Worm (Caenorhabditis elegans) whole organism, L2 larva: Measurements from ENCODE around the gene Y43F8C.7.

Experiments
- C34F6.9 ChIP-seq: fragments of 150-350 bp; optimal IDR thresholded peaks from 2 replicates; lab custom pipeline; 2014; ENCODE audit warnings: missing biosample characterization, missing genetic modification characterization
- F13H6.1 ChIP-seq: sonication (generic microtip); optimal IDR thresholded peaks from 2 replicates; lab custom pipeline; 2016; ENCODE audit warnings: missing genetic modification characterization, missing compliant biosample characterization
- R02D3.7 ChIP-seq: fragments of 150-350 bp; optimal IDR thresholded peaks from 2 replicates; lab custom pipeline; 2014; ENCODE audit warnings: missing biosample characterization, missing genetic modification characterization
- Y55F3AM.14 ChIP-seq: fragments of 200-800 bp; sonication (Bioruptor generic); optimal IDR thresholded peaks from 2 replicates; lab custom pipeline; 2018; ENCODE audit warnings: mild to moderate bottlenecking, missing genetic modification characterization, missing compliant biosample characterization
- ZK546.5 ChIP-seq: sonication (generic microtip); optimal IDR thresholded peaks from 2 replicates; lab custom pipeline; 2017; ENCODE audit warnings: missing biosample characterization, missing genetic modification characterization
- alr-1 ChIP-seq: fragments of 150-350 bp; optimal IDR thresholded peaks from 2 replicates; lab custom pipeline; 2014; ENCODE audit warnings: missing biosample characterization, missing genetic modification characterization
- aly-2 ChIP-seq: fragments of 150-350 bp; optimal IDR thresholded peaks from 2 replicates; lab custom pipeline; 2014; ENCODE audit warnings: missing biosample characterization, missing genetic modification characterization
- ama-1 ChIP-seq: fragments of 150-350 bp; optimal IDR thresholded peaks from 2 replicates; lab custom pipeline; 2018; ENCODE audit warnings: inconsistent platforms
- ceh-16 ChIP-seq: fragments of 150-350 bp; optimal IDR thresholded peaks from 2 replicates; lab custom pipeline; 2014; ENCODE audit warnings: missing biosample characterization, missing genetic modification characterization
- ceh-82 ChIP-seq: fragments of 150-350 bp; optimal IDR thresholded peaks from 2 replicates; lab custom pipeline; 2014; ENCODE audit warnings: missing biosample characterization, missing genetic modification characterization
- crh-2 ChIP-seq: sonication (generic microtip); optimal IDR thresholded peaks from 2 replicates; lab custom pipeline; 2017; ENCODE audit warnings: missing biosample characterization, missing genetic modification characterization
- dmd-4 ChIP-seq: sonication (generic microtip); optimal IDR thresholded peaks from 2 replicates; lab custom pipeline; 2017; ENCODE audit warnings: missing biosample characterization, missing genetic modification characterization
- egl-27 ChIP-seq: sonication (generic microtip); optimal IDR thresholded peaks from 3 replicates; lab custom pipeline; 2017; ENCODE audit warnings: missing biosample characterization, missing genetic modification reagents, missing genetic modification characterization
- elt-1 ChIP-seq: fragments of 150-350 bp; optimal IDR thresholded peaks from 2 replicates; lab custom pipeline; 2014; ENCODE audit warnings: missing biosample characterization, missing genetic modification characterization
- elt-3 ChIP-seq: sonication (generic microtip); optimal IDR thresholded peaks from 2 replicates; lab custom pipeline; 2017; ENCODE audit warnings: missing biosample characterization, missing genetic modification characterization
- fos-1 ChIP-seq: fragments of 150-350 bp; optimal IDR thresholded peaks from 2 replicates; lab custom pipeline; 2014; ENCODE audit warnings: missing biosample characterization, missing genetic modification characterization
- gmeb-1 ChIP-seq: fragments of 150-350 bp; optimal IDR thresholded peaks from 2 replicates; lab custom pipeline; 2014; ENCODE audit warnings: missing biosample characterization, missing genetic modification characterization
- lin-13 ChIP-seq: fragments of 150-350 bp; optimal IDR thresholded peaks from 2 replicates; lab custom pipeline; 2014; ENCODE audit warnings: missing biosample characterization, missing genetic modification reagents, missing genetic modification characterization
- lin-39 ChIP-seq: fragments of 150-350 bp; optimal IDR thresholded peaks from 2 replicates; lab custom pipeline; 2014; ENCODE audit warnings: missing biosample characterization, missing genetic modification reagents, missing genetic modification characterization
- lsy-2 ChIP-seq, 2 experiments: fragments of 150-350 bp in 1 of 2; sonication (generic microtip) in 1 of 2; optimal IDR thresholded peaks; 2 replicates each; lab custom pipeline; 2014 to 2017; ENCODE audit warnings: missing biosample characterization in 2 of 2, missing genetic modification characterization in 2 of 2
- mab-5 ChIP-seq: fragments of 150-350 bp; optimal IDR thresholded peaks from 2 replicates; lab custom pipeline; 2014; ENCODE audit warnings: missing biosample characterization, missing genetic modification characterization
- mdl-1 ChIP-seq, 2 experiments: fragments of 150-350 bp in 1 of 2; sonication (generic microtip) in 1 of 2; optimal IDR thresholded peaks; 2 replicates each; lab custom pipeline; 2017; ENCODE audit warnings: missing biosample characterization in 2 of 2, missing genetic modification characterization in 2 of 2
- nhr-10 ChIP-seq: sonication (generic microtip); optimal IDR thresholded peaks from 2 replicates; lab custom pipeline; 2017; ENCODE audit warnings: missing biosample characterization, missing genetic modification characterization
- nhr-12 ChIP-seq: fragments of 150-350 bp; optimal IDR thresholded peaks from 2 replicates; lab custom pipeline; 2014; ENCODE audit warnings: missing biosample characterization, missing genetic modification characterization
- nhr-6 ChIP-seq: fragments of 150-350 bp; optimal IDR thresholded peaks from 2 replicates; lab custom pipeline; 2014; ENCODE audit warnings: missing biosample characterization, missing genetic modification characterization
- nhr-77 ChIP-seq: fragments of 150-350 bp; optimal IDR thresholded peaks from 2 replicates; lab custom pipeline; 2014; ENCODE audit warnings: missing biosample characterization, missing genetic modification characterization
- sem-4 ChIP-seq: fragments of 150-350 bp; optimal IDR thresholded peaks from 2 replicates; lab custom pipeline; 2014; ENCODE audit warnings: missing biosample characterization, missing genetic modification reagents, missing genetic modification characterization
- skn-1 ChIP-seq: sonication (generic microtip); optimal IDR thresholded peaks from 2 replicates; lab custom pipeline; 2017; ENCODE audit warnings: missing biosample characterization, missing genetic modification characterization
- snpc-4 ChIP-seq: fragments of 150-350 bp; optimal IDR thresholded peaks from 2 replicates; lab custom pipeline; 2014; ENCODE audit warnings: missing biosample characterization, missing genetic modification characterization
- unc-39 ChIP-seq: fragments of 150-350 bp; optimal IDR thresholded peaks from 2 replicates; lab custom pipeline; 2014; ENCODE audit warnings: missing biosample characterization, missing genetic modification characterization
- unc-62 ChIP-seq: fragments of 150-350 bp; optimal IDR thresholded peaks from 2 replicates; lab custom pipeline; 2014; ENCODE audit warnings: missing biosample characterization, missing genetic modification reagents, missing genetic modification characterization
- ztf-11 ChIP-seq: sonication (generic microtip); optimal IDR thresholded peaks from 2 replicates; lab custom pipeline; 2017; ENCODE audit warnings: missing biosample characterization, missing genetic modification characterization
- ztf-4 ChIP-seq: fragments of 150-350 bp; optimal IDR thresholded peaks from 2 replicates; lab custom pipeline; 2014; ENCODE audit warnings: missing biosample characterization, missing genetic modification characterization

Y43F8C.7 gene

ce11 chrV:19691271-19691886, 47.5 kb upstream of the Y43F8C.7 start:
- TF ChIP-seq ztf-4 (no peak), nhr-12 (tag; lab: Kevin White, UChicago) (no peak), unc-62 (no peak), nhr-10 (tag; lab: Kevin White, UChicago) (no peak), dmd-4 (tag; lab: Kevin White, UChicago) (no peak), sem-4 (tag; lab: Kevin White, UChicago) (no peak), elt-3 (tag; lab: Kevin White, UChicago) (no peak), F13H6.1 (no peak)

- TF ChIP-seq Y55F3AM.14 (GFP tag; lab: Kevin White, UChicago): no peak
- TF ChIP-seq ceh-82: no peak
- no peak for TF ChIP-seq nhr-77 (tag; lab: Kevin White, UChicago)
- no peak for TF ChIP-seq ceh-16 (tag; lab: Kevin White, UChicago)
- TF ChIP-seq snpc-4 (tag; lab: Kevin White, UChicago): no peak
- no peak for TF ChIP-seq unc-39 (tag; lab: Kevin White, UChicago)
- no peak for TF ChIP-seq aly-2 (tag; lab: Kevin White, UChicago)
- no peak for TF ChIP-seq nhr-12 (tag; lab: Kevin White, UChicago)
- TF ChIP-seq lsy-2 (tag; optimal IDR thresholded peaks at IDR 0.05; lab: Kevin White, UChicago): no peak
- TF ChIP-seq, all 48 proteins: peak for 0
Observed at ce11 chrV:19674543-19674942, 30.7 kb upstream of the Y43F8C.7 start, which contains the start of gene mrp-7. Gene mrp-7, plus strand, starts transcription at chrV:19674843.

DNA sequence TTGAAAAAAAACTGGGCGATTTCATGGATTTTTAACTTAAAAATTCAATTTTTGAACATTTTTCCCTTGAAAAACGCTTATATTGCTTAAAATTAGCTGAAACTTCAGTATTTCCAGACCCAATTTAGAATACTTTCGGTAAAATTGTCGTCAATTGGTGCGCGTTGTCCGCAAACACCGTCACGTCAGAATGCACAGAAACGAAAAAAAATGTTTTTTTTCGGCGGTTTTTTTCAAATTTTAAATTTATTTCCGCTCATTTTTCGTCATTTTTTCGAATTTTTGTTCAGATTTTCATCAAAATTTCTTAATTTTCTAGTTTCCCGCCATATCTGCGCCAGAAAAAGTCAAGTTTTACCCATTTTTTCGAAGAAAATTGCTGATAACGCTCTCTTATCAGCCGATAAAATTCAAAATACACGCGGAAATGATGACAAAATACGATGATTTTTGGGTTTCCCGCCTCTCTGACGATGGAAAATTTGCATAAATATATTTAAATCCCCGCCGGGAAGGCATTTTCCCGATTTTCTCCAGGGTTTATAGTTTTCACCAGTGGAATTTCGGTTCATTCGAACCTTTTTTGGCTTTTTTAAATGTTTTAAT, 29.6 kb upstream of the Y43F8C.7 start:
- TF ChIP-seq nhr-77 (tag; lab: Kevin White, UChicago) (no peak), fos-1 (tag; lab: Kevin White, UChicago) (peak; percentile 50), egl-27 (no peak), skn-1 (tag; lab: Kevin White, UChicago) (peak; percentile 59), ztf-11 (tag; lab: Kevin White, UChicago) (no peak)

- TF ChIP-seq alr-1 (tag; lab: Kevin White, UChicago) (no peak), C34F6.9 (peak; percentile 12), ceh-16 (tag; lab: Kevin White, UChicago) (no peak), Y55F3AM.14 (GFP tag; lab: Kevin White, UChicago) (no peak), fos-1 (tag; lab: Kevin White, UChicago) (peak; percentile 77), dmd-4 (tag; lab: Kevin White, UChicago) (no peak), ZK546.5 (tag; lab: Kevin White, UChicago) (no peak), skn-1 (tag; lab: Kevin White, UChicago) (peak; percentile 96), crh-2 (no peak)
Observed at ce11 chrV:19672357-19672756, 28.5 kb upstream of the Y43F8C.7 start.

DNA sequence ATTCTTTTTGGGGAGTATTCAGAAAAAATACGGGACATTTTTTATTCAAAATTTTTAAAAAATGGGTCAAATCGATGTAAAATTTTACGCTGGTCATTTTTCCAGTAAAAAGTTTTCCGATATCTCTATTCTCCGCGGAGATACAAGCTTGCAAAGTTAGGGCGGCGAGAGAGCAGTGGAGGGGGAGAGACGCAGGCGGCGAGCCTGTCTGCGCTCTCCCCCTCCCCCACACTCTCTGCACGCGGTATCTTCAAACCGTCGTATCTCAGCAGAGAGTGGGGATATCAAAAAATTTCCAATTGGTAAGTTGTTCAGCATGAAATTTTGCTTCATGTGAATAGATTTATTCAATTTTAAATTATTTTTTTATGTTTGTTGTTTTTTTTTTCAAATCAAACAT, 28.0 kb upstream of the Y43F8C.7 start:
- TF ChIP-seq ceh-82: no peak
- no peak for TF ChIP-seq nhr-6
- no peak for TF ChIP-seq gmeb-1 (tag; lab: Kevin White, UChicago)
- TF ChIP-seq R02D3.7 (tag; lab: Kevin White, UChicago): no peak
- TF ChIP-seq mab-5 (tag; lab: Kevin White, UChicago): no peak
- no peak for TF ChIP-seq lin-13 (GFP tag; lab: Kevin White, UChicago)
- no peak for TF ChIP-seq fos-1 (tag; lab: Kevin White, UChicago)
- no peak for TF ChIP-seq nhr-12 (tag; lab: Kevin White, UChicago)
- TF ChIP-seq alr-1 (tag; lab: Kevin White, UChicago): no peak
- TF ChIP-seq skn-1 (tag; lab: Kevin White, UChicago): no peak
- no peak for TF ChIP-seq elt-1 (tag; lab: Kevin White, UChicago)
- TF ChIP-seq dmd-4 (tag; lab: Kevin White, UChicago): no peak
- TF ChIP-seq ztf-4: no peak
- no peak for TF ChIP-seq lin-39 (tag; lab: Kevin White, UChicago)
- TF ChIP-seq mdl-1 (tag; optimal IDR thresholded peaks at IDR 0.05; lab: Kevin White, UChicago): no peak
- no peak for TF ChIP-seq ama-1 (lab: Kevin White, UChicago)
- TF ChIP-seq sem-4 (tag; lab: Kevin White, UChicago): no peak
- TF ChIP-seq C34F6.9: no peak
